Worm (Caenorhabditis elegans) whole organism, mixed stage, embryonic: ENCODE data around the gene yap-1.

Experiments
- blmp-1 ChIP-seq: fragments of 150-350 bp; optimal IDR thresholded peaks from 2 replicates; lab custom pipeline; 2014; ENCODE audit warnings: missing biosample characterization, missing genetic modification characterization
- ceh-43 ChIP-seq: fragments of 200-800 bp; sonication (Bioruptor generic); optimal IDR thresholded peaks from 2 replicates; lab custom pipeline; 2018; ENCODE audit warnings: mild to moderate bottlenecking, missing genetic modification characterization, moderate library complexity, missing compliant biosample characterization
- ceh-83 ChIP-seq: fragments of 200-800 bp; sonication (Bioruptor generic); optimal IDR thresholded peaks from 2 replicates; lab custom pipeline; 2018; ENCODE audit warnings: mild to moderate bottlenecking, missing genetic modification characterization, missing compliant biosample characterization
- cnd-1 ChIP-seq: fragments of 200-800 bp; sonication (Bioruptor generic); optimal IDR thresholded peaks from 2 replicates; lab custom pipeline; 2018; ENCODE audit warnings: mild to moderate bottlenecking, missing genetic modification characterization, missing compliant biosample characterization
- elt-1 ChIP-seq: sonication (generic microtip); optimal IDR thresholded peaks from 2 replicates; lab custom pipeline; 2017; ENCODE audit warnings: missing genetic modification characterization, mild to moderate bottlenecking, missing compliant biosample characterization, antibody characterized with exemption, moderate library complexity, borderline replicate concordance; ENCODE audit not compliant: insufficient read depth
- elt-3 ChIP-seq: fragments of 150-350 bp; optimal IDR thresholded peaks from 2 replicates; lab custom pipeline; 2014; ENCODE audit warnings: missing biosample characterization, missing genetic modification characterization
- lin-32 ChIP-seq: fragments of 200-800 bp; sonication (Bioruptor generic); optimal IDR thresholded peaks from 2 replicates; lab custom pipeline; 2018; ENCODE audit warnings: mild to moderate bottlenecking, missing genetic modification characterization, missing compliant biosample characterization
- nhr-237 ChIP-seq: fragments of 150-350 bp; optimal IDR thresholded peaks from 2 replicates; lab custom pipeline; 2014; ENCODE audit warnings: missing biosample characterization, missing genetic modification characterization
- nhr-28 ChIP-seq: fragments of 150-350 bp; optimal IDR thresholded peaks from 2 replicates; lab custom pipeline; 2014; ENCODE audit warnings: missing biosample characterization, missing genetic modification characterization
- sptf-1 ChIP-seq: sonication (generic microtip); optimal IDR thresholded peaks from 2 replicates; lab custom pipeline; 2017; ENCODE audit warnings: mild to moderate bottlenecking, missing genetic modification characterization, moderate library complexity, missing compliant biosample characterization
- unc-120 ChIP-seq: sonication (generic microtip); optimal IDR thresholded peaks from 2 replicates; lab custom pipeline; 2017; ENCODE audit warnings: missing genetic modification characterization, missing compliant biosample characterization; ENCODE audit not compliant: poor library complexity, severe bottlenecking
- zip-8 ChIP-seq: fragments of 150-350 bp; optimal IDR thresholded peaks from 2 replicates; lab custom pipeline; 2014; ENCODE audit warnings: missing biosample characterization, missing genetic modification characterization
- ztf-11 ChIP-seq: fragments of 150-350 bp; optimal IDR thresholded peaks from 2 replicates; lab custom pipeline; 2014; ENCODE audit warnings: missing biosample characterization, missing genetic modification characterization

yap-1 gene

DNA sequence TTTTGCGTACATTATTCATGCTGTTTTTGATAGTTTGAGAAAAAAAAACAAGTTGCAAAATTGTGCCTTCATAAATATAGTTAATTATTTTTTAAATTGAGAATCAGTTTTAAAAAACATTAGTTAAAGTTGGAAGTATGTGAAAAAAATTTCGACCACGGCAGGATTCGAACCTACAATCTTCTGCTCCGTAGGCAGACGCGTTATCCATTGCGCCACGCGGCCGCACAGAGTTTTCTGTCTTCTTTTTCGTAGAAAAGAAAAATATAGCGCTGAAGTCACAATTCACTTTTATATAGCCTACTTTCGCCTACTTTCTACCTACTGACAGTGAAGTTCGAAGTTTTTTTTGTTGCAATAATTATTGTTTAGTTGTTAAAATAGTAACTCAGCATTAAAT, 40.1 kb downstream of the yap-1 start:
- TF ChIP-seq ztf-11 (tag; lab: Kevin White, UChicago) (no peak), lin-32 (no peak), cnd-1 (no peak), ceh-83 (GFP tag; lab: Kevin White, UChicago) (no peak), sptf-1 (tag; lab: Kevin White, UChicago) (no peak)

- TF ChIP-seq elt-1, result no peak
- TF ChIP-seq nhr-237 (tag; lab: Kevin White, UChicago), result no peak
- TF ChIP-seq nhr-28 (tag; lab: Kevin White, UChicago), result no peak
- TF ChIP-seq sptf-1 (tag; lab: Kevin White, UChicago), result no peak
- TF ChIP-seq zip-8, result no peak
- TF ChIP-seq blmp-1, result no peak
- no peak for TF ChIP-seq ceh-43 (GFP tag; lab: Kevin White, UChicago)
- no peak for TF ChIP-seq elt-3 (tag; lab: Kevin White, UChicago)
- TF ChIP-seq unc-120, result no peak
- TF ChIP-seq, all 35 proteins: peak for 0
Observed at ce11 chrX:10734026-10734425, 42.3 kb downstream of the yap-1 start, which contains the start of gene egl-36. Gene egl-36, plus strand, starts transcription at chrX:10734326.
